Fruit fly (Drosophila melanogaster): Measurements from ENCODE around the gene CG14422.

CG14422 gene

DNA sequence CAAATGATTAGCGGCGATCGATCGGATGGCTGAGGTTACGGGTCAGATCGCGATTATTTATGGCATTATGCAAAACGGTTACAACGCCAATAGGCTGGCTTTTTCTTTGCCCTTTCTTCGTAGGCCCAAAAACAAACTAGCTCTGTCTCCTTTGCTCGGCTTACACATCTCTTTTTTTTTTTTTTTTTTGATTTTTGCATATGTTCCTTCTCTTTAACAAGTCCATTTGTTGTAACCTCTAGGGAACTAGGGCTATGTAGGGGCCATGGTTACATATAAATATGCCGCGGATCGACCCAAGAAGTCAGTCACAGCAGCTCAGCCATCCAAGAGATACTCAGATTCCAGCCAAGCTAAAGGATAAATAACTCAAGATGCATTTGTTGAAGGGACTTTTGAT lies 2.1 kb upstream of the CG14422 start, which contains the start of gene CG14421:
Gene CG14421, plus strand, starts transcription at position 301 of the 400 bp plus-strand sequence.
- TF ChIP-seq CG8478 (optimal IDR thresholded peaks at IDR 0.05): no peak
- no peak for TF ChIP-seq EcR (GFP tag; optimal IDR thresholded peaks at IDR 0.05)
- no peak for TF ChIP-seq Dll (optimal IDR thresholded peaks at IDR 0.05)
- TF ChIP-seq psq (optimal IDR thresholded peaks at IDR 0.05): no peak
- no peak for TF ChIP-seq pan (optimal IDR thresholded peaks at IDR 0.05)
- no peak for TF ChIP-seq usp (GFP tag; optimal IDR thresholded peaks at IDR 0.05)

DNA sequence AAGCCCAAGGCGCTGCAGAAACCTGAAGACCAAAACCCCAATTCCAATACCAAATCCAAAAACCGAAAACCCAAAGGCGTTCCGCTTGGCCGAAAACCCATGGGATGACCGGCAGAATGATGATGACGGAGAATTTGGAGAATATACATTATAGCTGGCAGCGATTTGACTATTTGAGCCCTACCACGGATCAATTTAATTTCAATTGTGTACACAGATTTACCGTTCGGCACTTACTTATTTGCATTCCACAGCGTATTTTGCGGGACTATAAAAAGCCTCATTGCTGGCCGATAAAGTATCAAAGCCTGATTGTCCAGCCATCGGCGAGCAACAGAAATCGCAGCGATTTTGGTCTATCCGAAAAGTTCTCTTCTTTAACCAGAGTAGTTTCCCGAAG lies 1.9 kb downstream of the CG14422 start, which contains the start of gene CG14423:
Gene CG14423, plus strand, starts transcription at position 301 of the 400 bp plus-strand sequence.
- TF ChIP-seq usp (GFP tag; optimal IDR thresholded peaks at IDR 0.05): no peak
- no peak for TF ChIP-seq CG8478 (optimal IDR thresholded peaks at IDR 0.05)
- no peak for TF ChIP-seq Dll (optimal IDR thresholded peaks at IDR 0.05)
- no peak for TF ChIP-seq pan (optimal IDR thresholded peaks at IDR 0.05)
- no peak for TF ChIP-seq EcR (GFP tag; optimal IDR thresholded peaks at IDR 0.05)
- TF ChIP-seq psq (optimal IDR thresholded peaks at IDR 0.05): no peak

DNA sequence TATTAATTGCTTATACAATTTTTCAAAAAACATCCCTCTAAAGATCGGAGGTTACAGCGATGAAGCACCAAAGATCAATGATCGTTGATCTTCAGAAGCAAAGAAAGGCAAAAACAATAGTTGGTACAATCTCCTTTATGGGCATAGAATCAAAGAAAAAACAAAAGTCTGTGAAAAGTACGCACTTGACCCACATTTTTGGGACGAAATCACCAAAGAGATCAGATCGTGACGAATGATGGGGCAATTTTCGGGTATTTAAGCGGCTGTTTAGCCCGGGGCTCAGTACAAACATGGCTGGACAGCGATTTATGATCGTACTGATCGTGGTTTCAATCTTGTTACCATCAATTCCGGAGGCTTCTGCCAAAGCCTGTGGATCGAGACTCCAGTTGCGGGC lies 3.6 kb downstream of the CG14422 start, which contains the start of gene CG17959:
Gene CG17959, plus strand, starts transcription at position 301 of the 400 bp plus-strand sequence.
- TF ChIP-seq pan (optimal IDR thresholded peaks at IDR 0.05): no peak
- TF ChIP-seq Dll (optimal IDR thresholded peaks at IDR 0.05): no peak
- no peak for TF ChIP-seq EcR (GFP tag; optimal IDR thresholded peaks at IDR 0.05)
- TF ChIP-seq usp (GFP tag; optimal IDR thresholded peaks at IDR 0.05): no peak
- TF ChIP-seq psq (optimal IDR thresholded peaks at IDR 0.05): no peak
- TF ChIP-seq CG8478 (optimal IDR thresholded peaks at IDR 0.05): no peak

DNA sequence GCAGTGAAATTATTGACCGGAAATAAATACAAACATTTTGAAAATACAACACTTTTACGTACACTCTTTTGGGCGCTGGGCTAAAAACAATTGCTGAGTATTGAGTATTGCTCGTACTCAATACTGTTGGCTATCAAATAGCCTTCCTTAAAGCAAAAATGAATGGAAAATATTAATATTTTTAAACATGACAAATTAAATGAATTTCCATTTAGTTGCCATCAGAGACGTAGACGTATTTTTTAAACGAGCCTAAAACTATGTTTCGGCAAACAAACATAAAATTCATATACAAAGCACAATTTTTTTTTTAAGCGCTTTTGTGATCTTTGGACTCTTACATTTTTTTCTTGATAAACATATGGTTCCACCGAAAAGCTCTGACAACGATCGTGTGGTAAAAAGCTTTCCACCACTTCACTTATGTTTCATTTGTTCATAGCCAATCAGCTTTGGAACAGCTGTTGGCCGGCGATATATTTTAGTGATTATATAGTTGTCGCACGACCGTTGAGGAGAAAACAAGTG lies 4.4 kb downstream of the CG14422 start, which contains the start of gene CG3603:
Gene CG3603, plus strand, starts transcription at position 490 of the 528 bp plus-strand sequence.
- no peak for TF ChIP-seq CG8478 (optimal IDR thresholded peaks at IDR 0.05)
- TF ChIP-seq usp (GFP tag; optimal IDR thresholded peaks at IDR 0.05): no peak
- no peak for TF ChIP-seq EcR (GFP tag; optimal IDR thresholded peaks at IDR 0.05)
- no peak for TF ChIP-seq Dll (optimal IDR thresholded peaks at IDR 0.05)
- TF ChIP-seq psq (optimal IDR thresholded peaks at IDR 0.05): no peak
- TF ChIP-seq pan (optimal IDR thresholded peaks at IDR 0.05): no peak

DNA sequence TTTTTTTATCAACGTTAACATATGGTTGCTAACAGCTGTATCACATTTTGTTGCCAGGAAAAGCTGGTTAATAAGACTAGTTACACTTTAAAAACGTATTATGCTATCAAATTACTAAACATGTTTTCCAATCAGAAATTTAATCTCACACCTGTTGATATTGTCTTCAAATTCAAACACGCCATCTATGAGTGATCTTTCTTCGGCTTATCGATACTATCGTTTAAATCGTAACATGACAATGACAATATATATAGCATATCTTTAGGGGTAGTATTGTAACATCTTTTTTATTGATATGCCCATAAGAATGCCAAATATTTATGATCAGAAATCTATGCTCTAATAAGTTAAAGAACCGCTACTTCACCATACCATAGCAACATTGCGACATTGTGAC lies 5.9 kb downstream of the CG14422 start:
- TF ChIP-seq psq (optimal IDR thresholded peaks at IDR 0.05) (no peak), Dll (optimal IDR thresholded peaks at IDR 0.05) (no peak), EcR (GFP tag; optimal IDR thresholded peaks at IDR 0.05) (no peak), usp (GFP tag; optimal IDR thresholded peaks at IDR 0.05) (no peak), pan (optimal IDR thresholded peaks at IDR 0.05) (no peak), CG8478 (optimal IDR thresholded peaks at IDR 0.05) (no peak)

DNA sequence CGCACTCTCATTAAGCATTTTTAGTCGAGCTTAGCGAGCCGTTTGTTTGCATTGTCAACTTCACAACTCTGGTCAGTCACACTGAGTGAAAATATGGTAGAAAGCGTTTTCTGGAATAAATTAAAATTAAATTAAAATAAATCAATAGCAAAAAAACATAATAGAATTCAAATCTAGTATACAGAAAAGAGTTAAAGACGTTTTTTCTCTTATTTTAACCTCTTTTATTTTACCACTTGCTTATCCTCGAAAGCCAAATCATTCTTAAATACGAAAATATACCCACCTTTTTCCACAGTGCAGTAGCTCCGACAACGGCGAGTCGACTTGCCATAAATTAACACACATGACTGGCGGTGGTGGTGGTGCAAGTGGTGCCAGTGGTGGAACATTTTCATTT lies 8.5 kb downstream of the CG14422 start:
- TF ChIP-seq Dll (optimal IDR thresholded peaks at IDR 0.05) (no peak), pan (optimal IDR thresholded peaks at IDR 0.05) (no peak), CG8478 (optimal IDR thresholded peaks at IDR 0.05) (no peak), EcR (GFP tag; optimal IDR thresholded peaks at IDR 0.05) (no peak), psq (optimal IDR thresholded peaks at IDR 0.05) (no peak), usp (GFP tag; optimal IDR thresholded peaks at IDR 0.05) (no peak)

DNA sequence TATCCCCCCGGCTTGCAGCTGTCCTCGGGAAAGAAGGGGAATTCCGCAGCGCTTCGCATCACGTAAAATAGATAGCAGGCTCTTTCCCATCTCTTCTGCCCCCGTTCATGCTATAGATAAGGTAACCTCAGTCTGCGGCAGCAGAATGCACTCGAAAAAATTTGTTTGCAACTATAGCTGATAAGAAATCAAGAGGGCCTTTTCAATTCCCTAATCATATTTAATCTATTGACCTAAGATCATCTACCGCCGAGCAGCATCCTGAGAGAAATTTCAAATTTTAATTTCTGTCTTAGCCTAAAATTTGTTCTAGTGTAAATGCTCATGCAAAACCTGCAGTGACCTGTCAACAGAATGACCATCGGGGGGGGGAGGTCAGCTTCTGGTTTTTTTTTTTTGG lies 13.5 kb downstream of the CG14422 start:
- no peak for TF ChIP-seq Dll (optimal IDR thresholded peaks at IDR 0.05)
- no peak for TF ChIP-seq EcR (GFP tag; optimal IDR thresholded peaks at IDR 0.05)
- no peak for TF ChIP-seq pan (optimal IDR thresholded peaks at IDR 0.05)
- TF ChIP-seq CG8478 (optimal IDR thresholded peaks at IDR 0.05): no peak
- TF ChIP-seq usp (GFP tag; optimal IDR thresholded peaks at IDR 0.05): no peak
- no peak for TF ChIP-seq psq (optimal IDR thresholded peaks at IDR 0.05)

DNA sequence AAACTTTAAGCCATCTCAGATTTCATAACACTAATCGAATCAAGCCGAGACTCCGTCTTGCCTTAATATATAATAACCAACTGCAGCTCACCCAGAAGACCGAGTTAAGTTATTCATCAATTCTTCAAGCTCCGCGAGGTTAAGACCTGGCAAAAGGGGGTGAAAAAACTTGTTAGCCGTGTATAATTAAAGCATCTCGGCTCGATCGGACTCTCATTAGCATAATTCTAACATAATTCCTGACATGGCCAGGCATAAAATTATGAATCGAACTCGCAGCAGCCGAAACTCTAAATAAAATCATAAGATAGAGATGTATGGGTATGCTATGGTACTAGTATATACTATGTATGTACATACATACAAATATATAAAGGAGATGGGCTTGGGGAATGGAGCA lies 20.0 kb downstream of the CG14422 start:
- TF ChIP-seq psq (optimal IDR thresholded peaks at IDR 0.05): no peak
- TF ChIP-seq EcR (GFP tag; optimal IDR thresholded peaks at IDR 0.05): no peak
- no peak for TF ChIP-seq usp (GFP tag; optimal IDR thresholded peaks at IDR 0.05)
- no peak for TF ChIP-seq Dll (optimal IDR thresholded peaks at IDR 0.05)
- TF ChIP-seq pan (optimal IDR thresholded peaks at IDR 0.05): no peak
- no peak for TF ChIP-seq CG8478 (optimal IDR thresholded peaks at IDR 0.05)

DNA sequence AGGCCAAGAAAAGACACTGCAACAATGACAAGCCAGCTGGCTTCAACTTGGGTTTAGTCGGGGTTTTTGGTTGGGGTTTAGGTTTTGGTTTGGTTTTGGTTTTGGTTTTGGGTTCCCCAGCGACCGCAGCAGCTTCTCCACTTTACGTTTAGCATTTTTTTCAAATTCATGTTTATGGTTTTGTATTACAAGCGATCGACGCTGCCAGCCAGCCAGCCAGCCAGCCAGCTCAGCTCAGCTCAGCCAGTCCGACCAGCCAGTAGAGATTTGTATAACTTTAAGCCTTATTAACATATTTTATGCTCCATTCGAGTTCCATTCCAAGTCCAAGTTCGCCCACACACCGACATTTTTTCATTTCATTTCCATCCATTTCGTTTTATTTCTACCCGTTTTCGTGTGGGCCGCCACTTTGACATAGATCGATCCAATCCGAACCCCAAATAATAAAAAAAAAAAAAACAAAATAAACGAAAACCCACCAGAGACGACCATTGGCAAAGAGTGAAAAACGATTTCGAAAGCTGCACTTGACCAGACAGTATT lies 20.7 kb downstream of the CG14422 start:
- TF ChIP-seq psq (optimal IDR thresholded peaks at IDR 0.05) (no peak), CG8478 (optimal IDR thresholded peaks at IDR 0.05) (no peak), pan (optimal IDR thresholded peaks at IDR 0.05) (no peak), EcR (GFP tag; optimal IDR thresholded peaks at IDR 0.05) (no peak), Dll (optimal IDR thresholded peaks at IDR 0.05) (no peak), usp (GFP tag; optimal IDR thresholded peaks at IDR 0.05) (no peak)

DNA sequence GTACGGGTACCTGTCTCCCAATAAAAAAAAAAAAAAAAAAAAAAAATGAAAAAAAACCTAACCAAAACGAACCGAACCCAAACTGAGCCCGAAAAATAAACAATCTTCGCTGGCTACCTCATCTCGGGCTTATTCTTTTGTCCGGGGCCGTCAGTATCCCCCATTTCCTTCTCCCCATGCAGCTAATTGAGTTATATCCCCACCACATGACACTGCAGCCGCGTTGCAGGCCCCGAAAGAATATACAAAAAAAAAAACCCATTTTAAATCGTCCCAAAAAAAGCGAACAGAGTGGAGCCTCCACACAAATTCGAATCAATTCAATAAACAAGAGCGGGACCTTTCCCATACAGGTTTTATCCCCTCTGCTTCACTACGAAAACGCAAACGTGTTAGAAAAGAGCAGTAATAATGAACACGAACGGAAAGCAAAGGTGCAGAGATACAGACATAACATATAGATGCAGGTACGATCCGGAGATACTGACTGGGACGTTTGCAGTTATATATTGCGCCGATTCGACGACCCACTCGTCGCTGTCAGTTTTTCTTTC lies 21.6 kb downstream of the CG14422 start:
- TF ChIP-seq psq (optimal IDR thresholded peaks at IDR 0.05): no peak
- TF ChIP-seq pan (optimal IDR thresholded peaks at IDR 0.05): no peak
- TF ChIP-seq CG8478 (optimal IDR thresholded peaks at IDR 0.05): no peak
- TF ChIP-seq Dll (optimal IDR thresholded peaks at IDR 0.05): no peak
- no peak for TF ChIP-seq usp (GFP tag; optimal IDR thresholded peaks at IDR 0.05)
- no peak for TF ChIP-seq EcR (GFP tag; optimal IDR thresholded peaks at IDR 0.05)

DNA sequence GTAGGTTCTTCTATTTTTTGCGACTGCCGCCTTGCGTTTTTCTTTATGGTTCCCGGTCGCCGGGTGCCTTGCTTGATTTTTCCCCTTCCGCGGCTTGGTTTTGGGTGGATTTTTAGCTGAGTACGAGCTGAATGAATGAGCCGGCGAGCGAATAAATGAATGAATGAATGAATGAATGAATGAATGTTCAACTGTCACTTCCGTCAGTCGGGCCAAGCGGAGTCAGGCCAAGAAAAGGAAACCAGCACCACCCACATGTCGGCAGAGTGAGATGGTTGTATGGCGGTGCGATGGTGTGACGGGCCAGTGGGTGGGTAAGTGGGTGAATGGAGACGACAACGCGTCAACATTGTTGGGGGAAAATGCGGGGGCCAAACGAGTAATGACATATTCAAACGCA lies 25.9 kb downstream of the CG14422 start:
- TF ChIP-seq CG8478 (optimal IDR thresholded peaks at IDR 0.05): no peak
- no peak for TF ChIP-seq pan (optimal IDR thresholded peaks at IDR 0.05)
- no peak for TF ChIP-seq Dll (optimal IDR thresholded peaks at IDR 0.05)
- no peak for TF ChIP-seq EcR (GFP tag; optimal IDR thresholded peaks at IDR 0.05)
- no peak for TF ChIP-seq psq (optimal IDR thresholded peaks at IDR 0.05)
- TF ChIP-seq usp (GFP tag; optimal IDR thresholded peaks at IDR 0.05): no peak

DNA sequence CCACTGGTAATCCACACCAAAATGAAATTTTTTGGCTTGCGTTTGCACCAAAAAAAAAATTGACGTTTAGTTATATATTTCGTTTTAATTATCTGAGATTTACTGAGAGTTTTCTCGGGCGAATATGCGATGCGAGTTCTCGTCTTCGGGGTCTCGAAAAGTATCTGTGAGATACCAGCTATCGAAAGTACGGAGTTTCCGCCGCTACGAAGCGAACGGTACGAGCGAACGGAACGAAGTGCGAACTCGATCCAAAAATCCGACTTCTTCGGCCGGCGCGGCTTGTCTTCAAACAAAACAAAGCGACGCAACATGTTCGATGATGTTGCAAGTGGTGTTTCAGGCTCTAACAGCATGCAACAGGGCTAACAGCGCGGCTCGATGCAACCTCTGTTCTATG lies 30.4 kb downstream of the CG14422 start, which contains the start of gene rst:
Gene rst, minus strand, starts transcription at position 242 of the 400 bp plus-strand sequence.
- TF ChIP-seq CG8478 (optimal IDR thresholded peaks at IDR 0.05) (no peak), Dll (optimal IDR thresholded peaks at IDR 0.05) (no peak), pan (optimal IDR thresholded peaks at IDR 0.05) (no peak)

Data from whole organism.